Worm (Caenorhabditis elegans) whole organism, midembryonic: ENCODE data around the gene nhr-122.

Experiments
- T22C8.4 ChIP-seq: fragments of 200-800 bp; sonication (Bioruptor generic); IDR thresholded peaks from 2 replicates; pipeline ENCODE4 v1.3.6; 2022; ENCODE audit warnings: missing genetic modification characterization, missing compliant biosample characterization
- cog-1 ChIP-seq: sonication (generic microtip); optimal IDR thresholded peaks from 2 replicates; lab custom pipeline; 2016; ENCODE audit warnings: missing genetic modification characterization, missing compliant biosample characterization
- flt-1 ChIP-seq: fragments of 200-800 bp; sonication (Bioruptor generic); IDR thresholded peaks from 2 replicates; pipeline ENCODE4 v1.3.6; 2022; ENCODE audit warnings: missing genetic modification characterization, missing compliant biosample characterization
- med-1 ChIP-seq: sonication (generic microtip); optimal IDR thresholded peaks from 2 replicates; lab custom pipeline; 2017; ENCODE audit warnings: missing genetic modification characterization, mild to moderate bottlenecking, missing compliant biosample characterization, antibody characterized with exemption, missing genetic modification reagents; ENCODE audit not compliant: insufficient read depth
- ref-1 ChIP-seq: fragments of 200-800 bp; sonication (Bioruptor generic); conservative IDR thresholded peaks from 2 replicates; pipeline ENCODE4 v1.3.6; 2022; ENCODE audit warnings: missing genetic modification reagents, missing genetic modification characterization, missing compliant biosample characterization
- tab-1 ChIP-seq: fragments of 200-800 bp; sonication (Bioruptor generic); IDR thresholded peaks from 2 replicates; pipeline ENCODE4 v1.3.6; 2022; ENCODE audit warnings: missing genetic modification characterization, missing compliant biosample characterization
- ztf-23 ChIP-seq: fragments of 200-800 bp; sonication (Bioruptor generic); IDR thresholded peaks from 2 replicates; pipeline ENCODE4 v1.3.6; 2022; ENCODE audit warnings: missing genetic modification reagents, missing genetic modification characterization, missing compliant biosample characterization

- TF ChIP-seq ref-1 (GFP tag; lab: Robert Waterston, UW) (no peak), flt-1 (GFP tag; lab: Robert Waterston, UW) (no peak), T22C8.4 (GFP tag; lab: Robert Waterston, UW) (no peak), ztf-23 (GFP tag; lab: Robert Waterston, UW) (no peak), cog-1 (no peak), med-1 (GFP tag; lab: Kevin White, UChicago) (no peak), tab-1 (GFP tag; lab: Robert Waterston, UW) (no peak)
These were observed 48.0 kb upstream of the nhr-122 start for ce11 chrIV:1565725-1566124.
